Worm (Caenorhabditis elegans) whole organism, L4/young adult: ENCODE data around the gene rnp-9.

Experiments used
- dao-5 ChIP-seq: sonication (generic microtip); optimal IDR thresholded peaks from 2 replicates; lab custom pipeline; 2016; ENCODE audit warnings: missing genotype, missing genetic modification characterization, moderate library complexity, missing compliant biosample characterization
- him-1 ChIP-seq: sonication (generic microtip); optimal IDR thresholded peaks from 2 replicates; lab custom pipeline; 2016; ENCODE audit warnings: missing genotype, missing genetic modification reagents, missing genetic modification characterization, missing compliant biosample characterization

DNA sequence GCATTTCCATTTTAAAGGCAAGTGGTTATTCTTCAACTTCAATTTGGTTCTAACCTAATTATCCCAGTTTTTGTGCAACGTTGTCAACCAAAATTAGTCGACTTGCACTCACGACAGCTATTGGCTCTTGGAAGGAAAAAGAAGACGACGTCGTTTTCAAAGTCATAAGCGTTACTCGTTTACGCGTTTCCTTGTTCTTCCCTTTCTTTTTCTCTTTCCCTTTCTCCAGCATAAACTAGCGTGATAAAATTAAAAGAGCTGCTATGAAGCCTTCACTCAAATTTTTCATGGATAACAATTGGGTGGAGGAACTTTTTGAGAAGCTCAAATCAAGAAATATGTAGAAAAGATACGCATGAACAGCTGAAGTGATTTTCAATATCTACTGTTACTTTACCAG is 3.9 kb upstream of the rnp-9 start:
- TF ChIP-seq dao-5 (tag; lab: Kevin White, UChicago) (no peak), him-1 (tag; lab: Kevin White, UChicago) (no peak)
